Fruit fly (Drosophila melanogaster): Measurements from ENCODE around the gene Ugt301D1.

Ugt301D1 gene

DNA sequence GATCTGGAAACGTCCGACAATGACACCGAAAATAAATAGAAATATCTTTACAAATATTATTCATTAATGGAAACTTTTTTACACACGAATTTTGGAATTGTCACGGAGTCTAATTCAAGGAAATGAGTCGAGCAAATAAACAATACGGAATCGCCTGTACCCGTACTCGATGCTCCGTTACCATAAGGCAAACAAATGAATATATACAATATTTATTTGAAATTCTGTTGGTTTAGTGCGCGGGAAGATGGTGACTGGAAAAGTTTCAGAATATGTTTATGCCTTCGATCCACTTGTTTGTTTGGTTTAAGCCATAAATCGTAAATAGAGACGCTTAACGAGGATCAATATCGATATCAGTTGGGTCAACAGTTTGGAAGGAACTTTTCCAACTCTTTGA is 47.0 kb downstream of the Ugt301D1 start:
- TF ChIP-seq ss (GFP tag; optimal IDR thresholded peaks at IDR 0.05), result no peak
- TF ChIP-seq fkh (GFP tag; optimal IDR thresholded peaks at IDR 0.05), result peak; percentile 87

DNA sequence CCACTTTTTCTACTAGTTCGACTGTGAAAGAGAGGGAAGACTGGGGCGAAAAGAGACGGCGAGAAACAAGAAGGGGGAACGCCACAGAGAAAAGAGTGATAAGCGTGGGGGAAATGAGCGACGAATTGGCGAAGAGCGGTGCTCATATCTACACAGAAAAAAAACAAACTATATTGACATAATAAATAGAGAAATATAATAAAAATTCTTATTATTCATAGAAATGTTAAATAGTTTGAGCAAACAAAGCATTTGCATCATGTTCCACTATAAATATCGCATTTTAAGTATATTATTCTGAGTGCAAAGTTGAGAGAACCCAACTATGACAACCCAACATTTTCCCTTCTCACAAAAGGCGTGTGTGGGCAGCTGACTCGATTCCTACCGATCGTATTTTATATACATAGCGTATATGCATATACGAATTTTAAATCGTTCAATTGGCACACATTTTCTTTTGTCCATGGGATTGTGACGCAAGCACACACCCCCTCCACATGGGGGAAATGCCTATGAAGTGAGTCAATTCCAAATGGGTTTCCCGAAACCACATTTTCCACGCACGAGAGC is 48.7 kb downstream of the Ugt301D1 start:
- TF ChIP-seq cyc (GFP tag; optimal IDR thresholded peaks at IDR 0.05), result peak; percentile 44
- peak; percentile 58 for TF ChIP-seq CG16779 (tag; optimal IDR thresholded peaks at IDR 0.05)
- no peak for TF ChIP-seq fd85E (GFP tag; optimal IDR thresholded peaks at IDR 0.05)
- peak; percentile 18 for TF ChIP-seq CG31627 (GFP tag; optimal IDR thresholded peaks at IDR 0.05)
- TF ChIP-seq eg (GFP tag; IDR thresholded peaks at IDR 0.05), result peak; percentile 89
- TF ChIP-seq esn (GFP tag; optimal IDR thresholded peaks at IDR 0.05), result peak; percentile 65
- peak; percentile 70 for TF ChIP-seq CG10669 (GFP tag; optimal IDR thresholded peaks at IDR 0.05)
- TF ChIP-seq CG8319 (GFP tag; optimal IDR thresholded peaks at IDR 0.05), result peak; percentile 31
- TF ChIP-seq dac (GFP tag; optimal IDR thresholded peaks at IDR 0.05), result no peak
- TF ChIP-seq Eip78C (GFP tag), result peak; percentile 88
- TF ChIP-seq achi (GFP tag; optimal IDR thresholded peaks at IDR 0.05), result peak; percentile 72
- TF ChIP-seq CG15336 (GFP tag; IDR thresholded peaks at IDR 0.05), result peak; percentile 89
- peak; percentile 86 for TF ChIP-seq Ets96B (tag; optimal IDR thresholded peaks at IDR 0.05)
- TF ChIP-seq salr (GFP tag; optimal IDR thresholded peaks at IDR 0.05), result peak in 1 of 2 experiments; percentile 54
- TF ChIP-seq vri (GFP tag; optimal IDR thresholded peaks at IDR 0.05), result no peak
- TF ChIP-seq CG7368 (GFP tag; optimal IDR thresholded peaks at IDR 0.05), result peak; percentile 64
- no peak for TF ChIP-seq Ets21C (GFP tag; optimal IDR thresholded peaks at IDR 0.05)
- TF ChIP-seq CG4318 (GFP tag; optimal IDR thresholded peaks at IDR 0.05), result peak; percentile 42
- no peak for TF ChIP-seq Hr38 (GFP tag; optimal IDR thresholded peaks at IDR 0.05)
- peak; percentile 49 for TF ChIP-seq fkh (GFP tag; optimal IDR thresholded peaks at IDR 0.05)
- peak; percentile 48 for TF ChIP-seq dsx (GFP tag; optimal IDR thresholded peaks at IDR 0.05; ENCODE audit: poor library complexity, severe bottlenecking)
- peak; percentile 71 for TF ChIP-seq CG8632 (GFP tag; optimal IDR thresholded peaks at IDR 0.05)
- TF ChIP-seq CG6276 (GFP tag; optimal IDR thresholded peaks at IDR 0.05), result peak; percentile 72
- peak; percentile 38 for TF ChIP-seq lz (GFP tag; optimal IDR thresholded peaks at IDR 0.05)
- peak; percentile 4 for TF ChIP-seq Hr39 (GFP tag; optimal IDR thresholded peaks at IDR 0.05)
- TF ChIP-seq Sox15 (GFP tag; optimal IDR thresholded peaks at IDR 0.05), result no peak
- peak; percentile 93 for TF ChIP-seq CG6163 (GFP tag; IDR thresholded peaks at IDR 0.05)
- peak; percentile 10 to 55 for TF ChIP-seq ss (GFP tag; optimal IDR thresholded peaks at IDR 0.05)
- peak; percentile 26 for TF ChIP-seq Sox102F (GFP tag; optimal IDR thresholded peaks at IDR 0.05)
- peak; percentile 36 for TF ChIP-seq topi (GFP tag; optimal IDR thresholded peaks at IDR 0.05)
- no peak for TF ChIP-seq CG6854 (GFP tag; optimal IDR thresholded peaks at IDR 0.05)
- peak; percentile 80 for TF ChIP-seq CG11294 (GFP tag; IDR thresholded peaks at IDR 0.05)
- peak; percentile 53 for TF ChIP-seq pdm3 (GFP tag; optimal IDR thresholded peaks at IDR 0.05)
- TF ChIP-seq OdsH (GFP tag; optimal IDR thresholded peaks at IDR 0.05), result peak; percentile 75
- peak; percentile 64 for TF ChIP-seq CG3919 (GFP tag; optimal IDR thresholded peaks at IDR 0.05)
- TF ChIP-seq Gug (GFP tag; IDR thresholded peaks at IDR 0.05), result peak; percentile 72
- peak; percentile 73 for TF ChIP-seq CG34406 (GFP tag; optimal IDR thresholded peaks at IDR 0.05)
- TF ChIP-seq acj6 (GFP tag; optimal IDR thresholded peaks at IDR 0.05), result peak; percentile 77
- TF ChIP-seq fd59A (GFP tag; optimal IDR thresholded peaks at IDR 0.05), result peak; percentile 15
- peak; percentile 70 for TF ChIP-seq CG6792 (GFP tag; optimal IDR thresholded peaks at IDR 0.05)
- TF ChIP-seq CG32006 (GFP tag; optimal IDR thresholded peaks at IDR 0.05), result peak; percentile 84
- peak; percentile 62 for TF ChIP-seq CG3032 (tag; optimal IDR thresholded peaks at IDR 0.05)
- TF ChIP-seq Blimp-1 (GFP tag; optimal IDR thresholded peaks at IDR 0.05), result peak; percentile 11
- peak; percentile 67 for TF ChIP-seq net (GFP tag; optimal IDR thresholded peaks at IDR 0.05)
- peak; percentile 27 for TF ChIP-seq CG9139 (GFP tag; optimal IDR thresholded peaks at IDR 0.05)
- TF ChIP-seq Smox (GFP tag; optimal IDR thresholded peaks at IDR 0.05), result peak; percentile 24
- peak; percentile 68 for TF ChIP-seq CG11762 (GFP tag; optimal IDR thresholded peaks at IDR 0.05; ENCODE audit: insufficient read depth)
- peak; percentile 41 for TF ChIP-seq Met (GFP tag; optimal IDR thresholded peaks at IDR 0.05)
- peak; percentile 39 for TF ChIP-seq Sox14 (GFP tag; optimal IDR thresholded peaks at IDR 0.05)
